Fruit fly (Drosophila melanogaster) whole organism, embryonic: ENCODE data around the gene Atu.

Source experiments
- Asciz ChIP-seq: fragments of 200-800 bp; sonication (Bioruptor generic); optimal IDR thresholded peaks from 2 replicates; lab custom pipeline; 2017; ENCODE audit warnings: missing biosample characterization, mild to moderate bottlenecking, missing genetic modification characterization, missing genetic modification reagents
- Bdp1 ChIP-seq: fragments of 200-800 bp; sonication (Bioruptor generic); optimal IDR thresholded peaks from 3 replicates; lab custom pipeline; 2016; ENCODE audit warnings: missing biosample characterization, missing genetic modification characterization
- Blimp-1 ChIP-seq: fragments of 200-800 bp; sonication (Bioruptor generic); optimal IDR thresholded peaks from 3 replicates; lab custom pipeline; 2018; ENCODE audit warnings: missing biosample characterization, missing genetic modification characterization, mild to moderate bottlenecking, moderate library complexity, missing genetic modification reagents
- CG13624 ChIP-seq: fragments of 200-800 bp; sonication (Bioruptor generic); optimal IDR thresholded peaks from 2 replicates; lab custom pipeline; 2016; ENCODE audit warnings: missing biosample characterization, missing genetic modification characterization
- CG13775 ChIP-seq: fragments of 200-800 bp; sonication (Bioruptor generic); optimal IDR thresholded peaks from 3 replicates; lab custom pipeline; 2017; ENCODE audit warnings: missing biosample characterization, mild to moderate bottlenecking, missing genetic modification characterization
- CG14710 ChIP-seq: fragments of 200-800 bp; sonication (Bioruptor generic); optimal IDR thresholded peaks from 3 replicates; lab custom pipeline; 2019; ENCODE audit warnings: missing biosample characterization, mild to moderate bottlenecking, missing genetic modification characterization, moderate library complexity
- CG15073 ChIP-seq: fragments of 200-800 bp; sonication (Bioruptor generic); optimal IDR thresholded peaks from 2 replicates; lab custom pipeline; 2016; ENCODE audit warnings: missing biosample characterization, missing genetic modification characterization
- CG15479 ChIP-seq: fragments of 200-800 bp; sonication (Bioruptor generic); optimal IDR thresholded peaks from 3 replicates; lab custom pipeline; 2019; ENCODE audit warnings: missing biosample characterization, mild to moderate bottlenecking, missing genetic modification characterization, moderate library complexity
- CG15514 ChIP-seq: fragments of 200-800 bp; sonication (Bioruptor generic); optimal IDR thresholded peaks from 3 replicates; lab custom pipeline; 2017; ENCODE audit warnings: missing biosample characterization, missing genetic modification characterization, mild to moderate bottlenecking, moderate library complexity, missing genetic modification reagents
- CG15601 ChIP-seq: fragments of 200-800 bp; sonication (Bioruptor generic); optimal IDR thresholded peaks from 3 replicates; lab custom pipeline; 2019; ENCODE audit warnings: missing biosample characterization, mild to moderate bottlenecking, missing genetic modification characterization, moderate library complexity
- CG30020 ChIP-seq: fragments of 200-800 bp; optimal IDR thresholded peaks from 2 replicates; lab custom pipeline; 2019; ENCODE audit warnings: missing biosample characterization, mild to moderate bottlenecking, missing genetic modification characterization, moderate library complexity
- CG3838 ChIP-seq: fragments of 200-800 bp; sonication (Bioruptor generic); optimal IDR thresholded peaks from 3 replicates; lab custom pipeline; 2016; ENCODE audit warnings: missing biosample characterization, missing genetic modification characterization
- CG5245 ChIP-seq: fragments of 200-800 bp; sonication (Bioruptor generic); optimal IDR thresholded peaks from 3 replicates; lab custom pipeline; 2016; ENCODE audit warnings: missing biosample characterization, missing genetic modification characterization
- CG6683 ChIP-seq: fragments of 200-800 bp; sonication (Bioruptor generic); optimal IDR thresholded peaks from 2 replicates; lab custom pipeline; 2017; ENCODE audit warnings: missing biosample characterization, mild to moderate bottlenecking, missing genetic modification characterization, missing genetic modification reagents
- CG8089 ChIP-seq: fragments of 200-800 bp; sonication (Bioruptor generic); optimal IDR thresholded peaks from 3 replicates; lab custom pipeline; 2016; ENCODE audit warnings: missing biosample characterization, missing genetic modification characterization
- CG8359 ChIP-seq: fragments of 200-800 bp; sonication (Bioruptor generic); optimal IDR thresholded peaks from 2 replicates; lab custom pipeline; 2017; ENCODE audit warnings: missing biosample characterization, mild to moderate bottlenecking, missing genetic modification characterization, borderline replicate concordance
- CG9727 ChIP-seq: fragments of 200-800 bp; sonication (Bioruptor generic); optimal IDR thresholded peaks from 3 replicates; lab custom pipeline; 2017; ENCODE audit warnings: missing biosample characterization, mild to moderate bottlenecking, missing genetic modification characterization
- Eip74EF ChIP-seq, 2 experiments: fragments of 200-800 bp in 1 of 2; fragments of >200 bp in 1 of 2; sonication (Bioruptor generic) in 1 of 2; optimal IDR thresholded peaks; 2 replicates each; lab custom pipeline; 2017 to 2019; ENCODE audit warnings: missing biosample characterization in 2 of 2, missing genetic modification characterization in 2 of 2, mild to moderate bottlenecking in 1 of 2, moderate library complexity in 1 of 2
- Hey ChIP-seq: fragments of 200-800 bp; sonication (Bioruptor generic); optimal IDR thresholded peaks from 3 replicates; lab custom pipeline; 2018; ENCODE audit warnings: missing biosample characterization, mild to moderate bottlenecking, missing genetic modification characterization
- Hr3 ChIP-seq: fragments of 200-800 bp; sonication (Bioruptor generic); optimal IDR thresholded peaks from 3 replicates; lab custom pipeline; 2016; ENCODE audit warnings: missing biosample characterization, missing genetic modification characterization
- Hr51 ChIP-seq, 2 experiments: fragments of 200-800 bp; sonication (Bioruptor generic); optimal IDR thresholded peaks; 2 replicates in 1 of 2; 3 replicates in 1 of 2; lab custom pipeline; 2016 to 2018; ENCODE audit warnings: missing biosample characterization in 2 of 2, missing genetic modification characterization in 2 of 2, mild to moderate bottlenecking in 1 of 2, moderate library complexity in 1 of 2
- Mrtf ChIP-seq: fragments of 200-800 bp; sonication (Bioruptor generic); IDR thresholded peaks from 3 replicates; pipeline ENCODE4 v1.3.6; 2022; ENCODE audit warnings: missing biosample characterization, missing genetic modification characterization
- NC2β ChIP-seq: fragments of 200-800 bp; sonication (Bioruptor generic); optimal IDR thresholded peaks from 2 replicates; lab custom pipeline; 2016; ENCODE audit warnings: missing biosample characterization, missing genetic modification characterization
- Six4 ChIP-seq: fragments of 200-800 bp; sonication (Bioruptor generic); optimal IDR thresholded peaks from 2 replicates; lab custom pipeline; 2016; ENCODE audit warnings: missing biosample characterization, missing genetic modification characterization
- Usf ChIP-seq: fragments of 200-800 bp; sonication (Bioruptor generic); optimal IDR thresholded peaks from 2 replicates; lab custom pipeline; 2017; ENCODE audit warnings: missing genotype, missing biosample characterization, missing genetic modification characterization
- Xbp1 ChIP-seq: fragments of 200-800 bp; sonication (Bioruptor generic); optimal IDR thresholded peaks from 3 replicates; lab custom pipeline; 2016; ENCODE audit warnings: missing biosample characterization, mild to moderate bottlenecking, missing genetic modification characterization
- chif ChIP-seq, 2 experiments: fragments of 200-800 bp; sonication (Bioruptor generic); optimal IDR thresholded peaks; 3 replicates each; lab custom pipeline; 2016; ENCODE audit warnings: missing biosample characterization in 2 of 2, missing genetic modification characterization in 2 of 2
- crol ChIP-seq: fragments of 200-800 bp; sonication (Bioruptor generic); IDR thresholded peaks from 2 replicates; pipeline ENCODE4 v1.3.6; 2022; ENCODE audit warnings: missing biosample characterization, missing genetic modification characterization
- gcm2 ChIP-seq: fragments of 200-800 bp; sonication (Bioruptor generic); optimal IDR thresholded peaks from 2 replicates; lab custom pipeline; 2016; ENCODE audit warnings: missing biosample characterization, missing genetic modification characterization
- gfzf ChIP-seq: fragments of 200-800 bp; sonication (Bioruptor generic); optimal IDR thresholded peaks from 2 replicates; lab custom pipeline; 2016; ENCODE audit warnings: missing biosample characterization, mild to moderate bottlenecking, missing genetic modification characterization, moderate library complexity
- jumu ChIP-seq: fragments of 200-800 bp; sonication (Bioruptor generic); optimal IDR thresholded peaks from 3 replicates; lab custom pipeline; 2016; ENCODE audit warnings: missing biosample characterization, missing genetic modification characterization
- kay ChIP-seq: fragments of 200-800 bp; sonication (Bioruptor generic); optimal IDR thresholded peaks from 2 replicates; lab custom pipeline; 2016; ENCODE audit warnings: missing biosample characterization, missing genetic modification characterization
- lbe ChIP-seq: fragments of 200-800 bp; sonication (Bioruptor generic); optimal IDR thresholded peaks from 2 replicates; lab custom pipeline; 2016; ENCODE audit warnings: missing biosample characterization, mild to moderate bottlenecking, missing genetic modification characterization
- mirr ChIP-seq: fragments of 200-800 bp; sonication (Bioruptor generic); optimal IDR thresholded peaks from 3 replicates; lab custom pipeline; 2018; ENCODE audit warnings: missing biosample characterization, mild to moderate bottlenecking, missing genetic modification characterization
- nau ChIP-seq: fragments of 200-800 bp; sonication (Bioruptor generic); optimal IDR thresholded peaks from 3 replicates; lab custom pipeline; 2017; ENCODE audit warnings: missing biosample characterization, mild to moderate bottlenecking, missing genetic modification characterization, missing genetic modification reagents
- nmo ChIP-seq: fragments of 200-800 bp; sonication (Bioruptor generic); optimal IDR thresholded peaks from 2 replicates; lab custom pipeline; 2018; ENCODE audit warnings: missing biosample characterization, mild to moderate bottlenecking, missing genetic modification characterization, moderate library complexity
- prd ChIP-seq, 3 experiments: fragments of >200 bp in 2 of 3; fragments of 200-800 bp in 1 of 3; sonication (Bioruptor generic) in 1 of 3; optimal IDR thresholded peaks in 2 of 3; IDR thresholded peaks in 1 of 3; 2 replicates in 2 of 3; 3 replicates in 1 of 3; pipeline versions ENCODE4 v1.3.6 to Lab custom; 2017 to 2022; ENCODE audit warnings: missing biosample characterization in 1 of 3, missing genetic modification characterization in 1 of 3
- sens-2 ChIP-seq: fragments of 200-800 bp; sonication (Bioruptor generic); IDR thresholded peaks from 2 replicates; pipeline ENCODE4 v1.3.6; 2022; ENCODE audit warnings: missing biosample characterization, missing genetic modification characterization
- shn ChIP-seq: fragments of 200-800 bp; sonication (Bioruptor generic); optimal IDR thresholded peaks from 3 replicates; lab custom pipeline; 2016; ENCODE audit warnings: missing biosample characterization, missing genetic modification characterization
- sima ChIP-seq: fragments of 200-800 bp; sonication (Bioruptor generic); optimal IDR thresholded peaks from 2 replicates; lab custom pipeline; 2016; ENCODE audit warnings: missing biosample characterization, missing genetic modification characterization
- sna ChIP-seq: fragments of 200-800 bp; sonication (Bioruptor generic); IDR thresholded peaks from 2 replicates; pipeline ENCODE4 v1.3.6; 2022; ENCODE audit warnings: missing biosample characterization, missing genetic modification characterization; ENCODE audit not compliant: partially characterized antibody
- sob ChIP-seq: fragments of 200-800 bp; sonication (Bioruptor generic); IDR thresholded peaks from 2 replicates; pipeline ENCODE4 v1.3.6; 2022; ENCODE audit warnings: missing biosample characterization, missing genetic modification characterization
- tin ChIP-seq: fragments of 200-800 bp; sonication (Bioruptor generic); optimal IDR thresholded peaks from 3 replicates; lab custom pipeline; 2016; ENCODE audit warnings: missing biosample characterization, missing genetic modification characterization
- tio ChIP-seq: fragments of 200-800 bp; sonication (Bioruptor generic); optimal IDR thresholded peaks from 2 replicates; lab custom pipeline; 2017; ENCODE audit warnings: missing biosample characterization, missing genetic modification characterization, inconsistent platforms
- wdn ChIP-seq: fragments of 200-800 bp; sonication (Bioruptor generic); IDR thresholded peaks from 2 replicates; pipeline ENCODE4 v1.3.6; 2022; ENCODE audit warnings: missing biosample characterization, missing genetic modification characterization
- wek ChIP-seq: fragments of 200-800 bp; sonication (Bioruptor generic); optimal IDR thresholded peaks from 3 replicates; lab custom pipeline; 2018; ENCODE audit warnings: missing biosample characterization, mild to moderate bottlenecking, missing genetic modification characterization, moderate library complexity
- zfh1 ChIP-seq: fragments of 200-800 bp; sonication (Bioruptor generic); IDR thresholded peaks from 3 replicates; pipeline ENCODE4 v1.3.6; 2022; ENCODE audit warnings: missing biosample characterization, missing genetic modification characterization

Atu gene

DNA sequence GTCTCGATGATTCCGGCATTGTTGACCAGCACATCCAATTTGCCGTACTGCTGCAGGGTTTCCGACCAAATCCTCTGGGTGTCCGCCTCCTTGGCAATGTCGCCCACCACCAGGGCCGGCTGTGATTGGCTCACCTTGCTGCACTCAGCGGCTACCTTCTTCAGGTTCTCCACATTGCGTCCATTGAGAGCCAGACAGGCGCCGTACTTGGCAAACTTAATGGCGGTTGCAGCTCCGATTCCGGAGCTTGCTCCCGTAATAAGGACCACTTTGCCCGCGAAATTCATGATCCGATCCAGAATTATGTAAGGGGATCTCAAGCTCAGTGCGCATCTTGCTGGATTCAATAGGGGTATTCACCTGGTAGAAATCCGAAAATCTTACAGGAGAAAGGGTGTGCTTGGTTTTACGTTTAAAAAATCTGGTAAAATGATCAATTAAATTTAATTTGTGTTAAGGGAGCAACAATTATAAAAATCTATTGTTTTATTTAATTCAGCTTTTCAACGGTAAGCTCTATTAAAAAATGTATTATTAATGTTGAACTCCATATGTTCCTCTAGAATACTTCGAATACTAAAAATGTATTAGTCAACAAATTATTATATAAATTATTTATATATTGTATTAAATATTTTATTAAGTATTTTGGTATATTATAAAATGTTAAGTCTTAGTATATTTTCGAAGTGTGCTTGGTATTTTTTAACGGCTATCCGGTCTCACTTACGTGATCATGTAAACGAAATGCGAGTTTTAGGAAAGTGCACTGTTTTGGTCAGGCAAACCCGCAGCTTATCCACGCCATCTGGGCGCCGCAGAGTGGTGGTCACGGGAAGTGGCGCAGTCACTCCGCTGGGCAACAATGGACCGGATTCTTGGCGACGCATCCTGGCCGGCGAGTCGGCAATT, 23.6 kb downstream of the Atu start, which contains the start of the genes CG31548 and CG12170 (continued):
- TF ChIP-seq gcm2 (no peak), CG13775 (GFP tag; lab: Kevin White, UChicago) (peak; percentile 62), Hr51 (GFP tag; optimal IDR thresholded peaks at IDR 0.05; lab: Kevin White, UChicago) (no peak), jumu (GFP tag; lab: Kevin White, UChicago) (no peak), CG6683 (GFP tag; lab: Kevin White, UChicago) (peak; percentile 34), chif (GFP tag; optimal IDR thresholded peaks at IDR 0.05; lab: Kevin White, UChicago) (peak in 1 of 2 experiments; percentile 41), zfh1 (GFP tag; lab: Robert Waterston, UW) (0 out of 3 replicates have a peak, but pooled peaks have one; percentile 43), crol (no peak), CG15601 (tag; lab: Kevin White, UChicago) (peak; percentile 32), NC2β (GFP tag; lab: Kevin White, UChicago) (peak; percentile 22), sob (GFP tag; lab: Robert Waterston, UW) (0 out of 2 replicates have a peak, but pooled peaks have one; percentile 15), tio (GFP tag; lab: Kevin White, UChicago) (no peak), Usf (GFP tag; lab: Kevin White, UChicago) (no peak), prd (optimal IDR thresholded peaks at IDR 0.05; lab: Kevin White, UChicago) (no peak), prd (GFP tag; IDR thresholded peaks at IDR 0.05; lab: Robert Waterston, UW) (peak; percentile 42; the same call in 1 of the 3 replicates), CG8359 (GFP tag; lab: Kevin White, UChicago) (no peak), Hey (tag; lab: Kevin White, UChicago) (no peak), nau (GFP tag; lab: Kevin White, UChicago) (no peak), Asciz (no peak), CG15514 (GFP tag; lab: Kevin White, UChicago) (peak; percentile 53), CG13624 (GFP tag; lab: Kevin White, UChicago) (peak; percentile 32), CG30020 (tag; lab: Kevin White, UChicago) (peak; percentile 64), Xbp1 (GFP tag; lab: Kevin White, UChicago) (peak; percentile 72), tin (GFP tag; lab: Kevin White, UChicago) (peak; percentile 29), CG14710 (tag; lab: Kevin White, UChicago) (peak; percentile 70), Hr3 (GFP tag; lab: Kevin White, UChicago) (peak; percentile 46), CG3838 (GFP tag; lab: Kevin White, UChicago) (no peak), sens-2 (0 out of 2 replicates have a peak, but pooled peaks have one; percentile 12), CG8089 (peak; percentile 14), Six4 (GFP tag; lab: Kevin White, UChicago) (peak; percentile 64), nmo (peak; percentile 56), wdn (GFP tag; lab: Robert Waterston, UW) (no peak), Eip74EF (GFP tag; optimal IDR thresholded peaks at IDR 0.05; lab: Kevin White, UChicago) (peak in 1 of 2 experiments; percentile 4), CG15479 (GFP tag; lab: Kevin White, UChicago) (no peak), mirr (GFP tag; lab: Kevin White, UChicago) (no peak), wek (GFP tag; lab: Kevin White, UChicago) (peak; percentile 91), CG9727 (peak; percentile 69), lbe (GFP tag; lab: Kevin White, UChicago) (peak; percentile 22), Bdp1 (no peak), sima (GFP tag; lab: Kevin White, UChicago) (no peak), Blimp-1 (GFP tag; lab: Kevin White, UChicago) (no peak), shn (no peak), sna (GFP tag; lab: Robert Waterston, UW) (0 out of 2 replicates have a peak, but pooled peaks have one; percentile 23), Mrtf (0 out of 3 replicates have a peak, but pooled peaks have one; percentile 4), CG15073 (GFP tag; lab: Kevin White, UChicago) (no peak), CG5245 (peak; percentile 3), gfzf (peak; percentile 49), kay (GFP tag; lab: Kevin White, UChicago) (no peak)
